Fruit fly (Drosophila melanogaster): ENCODE measurements around the gene CG5863.

- TF ChIP-seq cic (GFP tag; optimal IDR thresholded peaks at IDR 0.05), result no peak
- TF ChIP-seq Hr96 (GFP tag; optimal IDR thresholded peaks at IDR 0.05), result no peak
- no peak for TF ChIP-seq pad (GFP tag; optimal IDR thresholded peaks at IDR 0.05)
- no peak for TF ChIP-seq ovo (GFP tag; optimal IDR thresholded peaks at IDR 0.05)
- TF ChIP-seq Mnt (GFP tag; optimal IDR thresholded peaks at IDR 0.05), result no peak
- TF ChIP-seq cnc (optimal IDR thresholded peaks at IDR 0.05), result no peak
- TF ChIP-seq CG1620 (GFP tag; optimal IDR thresholded peaks at IDR 0.05), result no peak
- TF ChIP-seq toe (GFP tag; optimal IDR thresholded peaks at IDR 0.05), result no peak
- no peak for TF ChIP-seq CG7045 (GFP tag; optimal IDR thresholded peaks at IDR 0.05)
- no peak for TF ChIP-seq tj (GFP tag; optimal IDR thresholded peaks at IDR 0.05)
- no peak for TF ChIP-seq CG12768 (GFP tag; optimal IDR thresholded peaks at IDR 0.05)
These were observed 37.9 kb downstream of the CG5863 start, which contains the start of gene Eh for dm6 chr3R:17448758-17449157.
